Fruit fly (Drosophila melanogaster) whole organism, embryonic: ENCODE measurements around the gene BthD.

ENCODE experiments used
- CG10267 ChIP-seq: fragments of 200-800 bp; sonication (Bioruptor generic); optimal IDR thresholded peaks from 2 replicates; lab custom pipeline; 2018; ENCODE audit warnings: missing biosample characterization, mild to moderate bottlenecking, missing genetic modification characterization, moderate library complexity
- CG10979 ChIP-seq: fragments of 200-800 bp; sonication (Bioruptor generic); optimal IDR thresholded peaks from 2 replicates; lab custom pipeline; 2018; ENCODE audit warnings: missing biosample characterization, mild to moderate bottlenecking, missing genetic modification characterization, moderate library complexity
- CG11398 ChIP-seq: fragments of 200-800 bp; sonication (Bioruptor generic); optimal IDR thresholded peaks from 2 replicates; lab custom pipeline; 2016; ENCODE audit warnings: missing biosample characterization, missing genetic modification characterization
- CG12071 ChIP-seq: fragments of 200-800 bp; sonication (Bioruptor generic); optimal IDR thresholded peaks from 3 replicates; lab custom pipeline; 2018; ENCODE audit warnings: missing biosample characterization, mild to moderate bottlenecking, missing genetic modification characterization
- CG12155 ChIP-seq: fragments of 200-800 bp; sonication (Bioruptor generic); optimal IDR thresholded peaks from 3 replicates; lab custom pipeline; 2016; ENCODE audit warnings: missing biosample characterization, missing genetic modification characterization
- CG1233 ChIP-seq: fragments of 200-800 bp; sonication (Bioruptor generic); optimal IDR thresholded peaks from 4 replicates; lab custom pipeline; 2018; ENCODE audit warnings: missing biosample characterization, mild to moderate bottlenecking, missing genetic modification characterization
- CG12391 ChIP-seq: fragments of 200-800 bp; sonication (Bioruptor generic); optimal IDR thresholded peaks from 3 replicates; lab custom pipeline; 2018; ENCODE audit warnings: missing biosample characterization, mild to moderate bottlenecking, missing genetic modification characterization, moderate library complexity
- CG13287 ChIP-seq: fragments of 200-800 bp; sonication (Bioruptor generic); IDR thresholded peaks from 2 replicates; pipeline ENCODE4 v1.3.6; 2022; ENCODE audit warnings: missing biosample characterization, missing genetic modification characterization; ENCODE audit not compliant: partially characterized antibody
- CG13424 ChIP-seq: fragments of 200-800 bp; sonication (Bioruptor generic); optimal IDR thresholded peaks from 2 replicates; lab custom pipeline; 2019; ENCODE audit warnings: missing biosample characterization, mild to moderate bottlenecking, missing genetic modification characterization, moderate library complexity
- CG2120 ChIP-seq: fragments of 200-800 bp; sonication (Bioruptor generic); optimal IDR thresholded peaks from 3 replicates; lab custom pipeline; 2016; ENCODE audit warnings: missing biosample characterization, missing genetic modification characterization
- CG3407 ChIP-seq: fragments of 200-800 bp; sonication (Bioruptor generic); optimal IDR thresholded peaks from 2 replicates; lab custom pipeline; 2018; ENCODE audit warnings: missing biosample characterization, mild to moderate bottlenecking, missing genetic modification characterization
- CG5245 ChIP-seq: fragments of 200-800 bp; sonication (Bioruptor generic); optimal IDR thresholded peaks from 3 replicates; lab custom pipeline; 2016; ENCODE audit warnings: missing biosample characterization, missing genetic modification characterization
- CG6175 ChIP-seq: fragments of 200-800 bp; sonication (Bioruptor generic); IDR thresholded peaks from 3 replicates; pipeline ENCODE4 v1.3.6; 2022; ENCODE audit warnings: missing biosample characterization, missing genetic modification characterization
- CG6791 ChIP-seq: fragments of 200-800 bp; sonication (Bioruptor generic); IDR thresholded peaks from 3 replicates; pipeline ENCODE4 v1.3.6; 2022; ENCODE audit warnings: missing biosample characterization, missing genetic modification characterization; ENCODE audit not compliant: partially characterized antibody
- CG7357 ChIP-seq: fragments of 200-800 bp; sonication (Bioruptor generic); IDR thresholded peaks from 3 replicates; pipeline ENCODE4 v1.3.6; 2022; ENCODE audit warnings: missing biosample characterization, missing genetic modification characterization
- CkIIα-i1 ChIP-seq: fragments of 200-800 bp; sonication (Bioruptor generic); IDR thresholded peaks from 2 replicates; pipeline ENCODE4 v1.3.6; 2022; ENCODE audit warnings: missing biosample characterization, missing genetic modification characterization
- D ChIP-seq, 2 experiments: fragments of 200-800 bp in 1 of 2; fragments of >200 bp in 1 of 2; sonication (Bioruptor generic) in 1 of 2; optimal IDR thresholded peaks; 2 replicates in 1 of 2; 3 replicates in 1 of 2; lab custom pipeline; 2017; ENCODE audit warnings: mild to moderate bottlenecking in 1 of 2, missing biosample characterization in 1 of 2, missing genetic modification characterization in 1 of 2, missing genetic modification reagents in 1 of 2
- Dbx ChIP-seq: fragments of 200-800 bp; sonication (Bioruptor generic); IDR thresholded peaks from 3 replicates; pipeline ENCODE4 v1.3.6; 2022; ENCODE audit warnings: missing biosample characterization, missing genetic modification characterization
- Dip3 ChIP-seq: fragments of 200-800 bp; sonication (Bioruptor generic); optimal IDR thresholded peaks from 3 replicates; lab custom pipeline; 2016; ENCODE audit warnings: missing biosample characterization, missing genetic modification characterization
- H15 ChIP-seq: fragments of 200-800 bp; sonication (Bioruptor generic); IDR thresholded peaks from 3 replicates; pipeline ENCODE4 v1.3.6; 2022; ENCODE audit warnings: missing biosample characterization, missing genetic modification characterization
- Hr78 ChIP-seq, 2 experiments: fragments of 200-800 bp in 1 of 2; fragments of >200 bp in 1 of 2; sonication (Bioruptor generic) in 1 of 2; optimal IDR thresholded peaks; 2 replicates each; lab custom pipeline; 2017 to 2019; ENCODE audit warnings: missing biosample characterization in 2 of 2, missing genetic modification characterization in 2 of 2, mild to moderate bottlenecking in 1 of 2, moderate library complexity in 1 of 2
- Mad ChIP-seq: fragments of 200-800 bp; sonication (Bioruptor generic); optimal IDR thresholded peaks from 2 replicates; lab custom pipeline; 2016; ENCODE audit warnings: missing biosample characterization, missing genetic modification characterization
- NC2β ChIP-seq: fragments of 200-800 bp; sonication (Bioruptor generic); optimal IDR thresholded peaks from 2 replicates; lab custom pipeline; 2016; ENCODE audit warnings: missing biosample characterization, missing genetic modification characterization
- NfI ChIP-seq: fragments of 200-800 bp; sonication (Bioruptor generic); optimal IDR thresholded peaks from 3 replicates; lab custom pipeline; 2018; ENCODE audit warnings: missing biosample characterization, mild to moderate bottlenecking, missing genetic modification characterization, moderate library complexity
- PHDP ChIP-seq: fragments of 200-800 bp; sonication (Bioruptor generic); optimal IDR thresholded peaks from 3 replicates; lab custom pipeline; 2018; ENCODE audit warnings: missing biosample characterization, mild to moderate bottlenecking, missing genetic modification characterization, moderate library complexity
- Six4 ChIP-seq: fragments of 200-800 bp; sonication (Bioruptor generic); optimal IDR thresholded peaks from 2 replicates; lab custom pipeline; 2016; ENCODE audit warnings: missing biosample characterization, missing genetic modification characterization
- ap ChIP-seq: fragments of 200-800 bp; sonication (Bioruptor generic); IDR thresholded peaks from 2 replicates; pipeline ENCODE4 v1.3.6; 2022; ENCODE audit warnings: missing biosample characterization, missing genetic modification characterization
- bab2 ChIP-seq: fragments of 200-800 bp; sonication (Bioruptor generic); optimal IDR thresholded peaks from 2 replicates; lab custom pipeline; 2016; ENCODE audit warnings: missing biosample characterization, missing genetic modification characterization
- chm ChIP-seq: fragments of 200-800 bp; sonication (Bioruptor generic); IDR thresholded peaks from 2 replicates; pipeline ENCODE4 v1.3.6; 2022; ENCODE audit warnings: missing biosample characterization, missing genetic modification characterization
- ci ChIP-seq: fragments of 200-800 bp; sonication (Bioruptor generic); IDR thresholded peaks from 3 replicates; pipeline ENCODE4 v1.3.6; 2022; ENCODE audit warnings: missing biosample characterization, missing genetic modification characterization
- crp ChIP-seq, 2 experiments: fragments of 200-800 bp; sonication (Bioruptor generic); optimal IDR thresholded peaks; 2 replicates in 1 of 2; 3 replicates in 1 of 2; lab custom pipeline; 2017; ENCODE audit warnings: missing biosample characterization in 2 of 2, missing genetic modification characterization in 2 of 2, mild to moderate bottlenecking in 1 of 2, moderate library complexity in 1 of 2
- dm ChIP-seq: fragments of 200-800 bp; sonication (Bioruptor generic); optimal IDR thresholded peaks from 3 replicates; lab custom pipeline; 2016; ENCODE audit warnings: missing biosample characterization, missing genetic modification characterization
- fd102C ChIP-seq: fragments of 200-800 bp; sonication (Bioruptor generic); optimal IDR thresholded peaks from 2 replicates; lab custom pipeline; 2018; ENCODE audit warnings: missing biosample characterization, mild to moderate bottlenecking, missing genetic modification characterization, moderate library complexity
- gsb ChIP-seq: fragments of 200-800 bp; sonication (Bioruptor generic); IDR thresholded peaks from 2 replicates; pipeline ENCODE4 v1.3.6; 2022; ENCODE audit warnings: missing biosample characterization, missing genetic modification characterization
- ham ChIP-seq: fragments of 200-800 bp; sonication (Bioruptor generic); IDR thresholded peaks from 2 replicates; pipeline ENCODE4 v1.3.6; 2022; ENCODE audit warnings: missing biosample characterization, missing genetic modification characterization
- insv ChIP-seq, 2 experiments: fragments of 200-800 bp; sonication (Bioruptor generic); optimal IDR thresholded peaks; 3 replicates each; lab custom pipeline; 2016 to 2018; ENCODE audit warnings: missing biosample characterization in 2 of 2, missing genetic modification characterization in 2 of 2
- knrl ChIP-seq: fragments of 200-800 bp; sonication (Bioruptor generic); IDR thresholded peaks from 3 replicates; pipeline ENCODE4 v1.3.6; 2022; ENCODE audit warnings: missing biosample characterization, missing genetic modification characterization; ENCODE audit not compliant: partially characterized antibody
- lbe ChIP-seq: fragments of 200-800 bp; sonication (Bioruptor generic); optimal IDR thresholded peaks from 2 replicates; lab custom pipeline; 2016; ENCODE audit warnings: missing biosample characterization, mild to moderate bottlenecking, missing genetic modification characterization
- lmd ChIP-seq: fragments of 200-800 bp; sonication (Bioruptor generic); IDR thresholded peaks from 2 replicates; pipeline ENCODE4 v1.3.6; 2022; ENCODE audit warnings: missing biosample characterization, missing genetic modification characterization
- prd ChIP-seq, 3 experiments: fragments of >200 bp in 2 of 3; fragments of 200-800 bp in 1 of 3; sonication (Bioruptor generic) in 1 of 3; optimal IDR thresholded peaks in 2 of 3; IDR thresholded peaks in 1 of 3; 2 replicates in 2 of 3; 3 replicates in 1 of 3; pipeline versions ENCODE4 v1.3.6 to Lab custom; 2017 to 2022; ENCODE audit warnings: missing biosample characterization in 1 of 3, missing genetic modification characterization in 1 of 3
- ranshi ChIP-seq: fragments of 200-800 bp; sonication (Bioruptor generic); IDR thresholded peaks from 2 replicates; pipeline ENCODE4 v1.3.6; 2022; ENCODE audit warnings: missing biosample characterization, missing genetic modification characterization
- sc ChIP-seq, 3 experiments: fragments of >200 bp in 2 of 3; fragments of 200-800 bp in 1 of 3; sonication (Bioruptor generic) in 1 of 3; optimal IDR thresholded peaks; 2 replicates in 2 of 3; 3 replicates in 1 of 3; lab custom pipeline; 2017; ENCODE audit warnings: mild to moderate bottlenecking in 1 of 3, missing biosample characterization in 1 of 3, missing genetic modification characterization in 1 of 3, missing genetic modification reagents in 1 of 3
- sd ChIP-seq: fragments of 200-800 bp; sonication (Bioruptor generic); optimal IDR thresholded peaks from 3 replicates; lab custom pipeline; 2018; ENCODE audit warnings: missing biosample characterization, mild to moderate bottlenecking, missing genetic modification characterization, moderate library complexity
- sisA ChIP-seq: fragments of 200-800 bp; sonication (Bioruptor generic); IDR thresholded peaks from 2 replicates; pipeline ENCODE4 v1.3.6; 2022; ENCODE audit warnings: missing biosample characterization, missing genetic modification characterization
- ssp ChIP-seq: fragments of 200-800 bp; sonication (Bioruptor generic); IDR thresholded peaks from 2 replicates; pipeline ENCODE4 v1.3.6; 2022; ENCODE audit warnings: missing biosample characterization, missing genetic modification characterization
- twi ChIP-seq: fragments of 200-800 bp; optimal IDR thresholded peaks from 2 replicates; lab custom pipeline; 2019; ENCODE audit warnings: missing biosample characterization, mild to moderate bottlenecking, missing genetic modification characterization, moderate library complexity
- zen2 ChIP-seq: fragments of 200-800 bp; sonication (Bioruptor generic); IDR thresholded peaks from 3 replicates; pipeline ENCODE4 v1.3.6; 2022; ENCODE audit warnings: missing biosample characterization, missing genetic modification characterization; ENCODE audit not compliant: partially characterized antibody

Gene BthD

dm6 chrX:13641115-13641890 is 29.4 kb downstream of the BthD start (continued):
- TF ChIP-seq Dip3 (GFP tag; lab: Kevin White, UChicago) (peak; percentile 96), NfI (GFP tag; lab: Kevin White, UChicago) (peak; percentile 92), lbe (GFP tag; lab: Kevin White, UChicago) (no peak), CG6175 (GFP tag; lab: Robert Waterston, UW) (peak; percentile 91), Dbx (GFP tag; lab: Robert Waterston, UW) (peak; percentile 95), Six4 (GFP tag; lab: Kevin White, UChicago) (peak; percentile 88), gsb (peak; percentile 91), Hr78 (GFP tag; optimal IDR thresholded peaks at IDR 0.05; lab: Kevin White, UChicago) (peak in 1 of 2 experiments; percentile 63), CG11398 (GFP tag; lab: Kevin White, UChicago) (peak; percentile 94), CG7357 (GFP tag; lab: Robert Waterston, UW) (peak; percentile 88), CG13287 (GFP tag; lab: Robert Waterston, UW) (no peak), H15 (GFP tag; lab: Robert Waterston, UW) (peak; percentile 87), CG13424 (peak; percentile 93), D (optimal IDR thresholded peaks at IDR 0.05; lab: Kevin White, UChicago) (no peak), D (GFP tag; optimal IDR thresholded peaks at IDR 0.05; lab: Kevin White, UChicago) (peak; percentile 89), sc (optimal IDR thresholded peaks at IDR 0.05; lab: Kevin White, UChicago) (no peak), sc (GFP tag; optimal IDR thresholded peaks at IDR 0.05; lab: Kevin White, UChicago) (peak; percentile 76), chm (GFP tag; lab: Robert Waterston, UW) (peak; percentile 78), NC2β (GFP tag; lab: Kevin White, UChicago) (peak; percentile 92), insv (GFP tag; optimal IDR thresholded peaks at IDR 0.05; lab: Kevin White, UChicago) (peak in 1 of 2 experiments; percentile 47), crp (GFP tag; optimal IDR thresholded peaks at IDR 0.05; lab: Kevin White, UChicago) (peak in 1 of 2 experiments; percentile 53), ranshi (GFP tag; lab: Robert Waterston, UW) (peak; percentile 89), fd102C (GFP tag; lab: Kevin White, UChicago) (peak; percentile 58), CkIIα-i1 (0 out of 2 replicates have a peak, but pooled peaks have one; percentile 49), ap (GFP tag; lab: Robert Waterston, UW) (peak; percentile 90), Mad (peak; percentile 92), dm (GFP tag; lab: Kevin White, UChicago) (peak; percentile 90), CG10979 (tag; lab: Kevin White, UChicago) (peak; percentile 89), CG12071 (peak; percentile 85), CG5245 (GFP tag; lab: Kevin White, UChicago) (peak; percentile 84), sisA (GFP tag; lab: Robert Waterston, UW) (peak; percentile 92), CG1233 (GFP tag; lab: Kevin White, UChicago) (peak; percentile 94), ham (GFP tag; lab: Robert Waterston, UW) (peak; percentile 90), ssp (GFP tag; lab: Robert Waterston, UW) (peak; percentile 78), CG12391 (tag; lab: Kevin White, UChicago) (peak; percentile 92), twi (peak; percentile 73), sd (tag; lab: Kevin White, UChicago) (peak; percentile 81), CG2120 (peak; percentile 97), CG10267 (tag; lab: Kevin White, UChicago) (peak; percentile 82), lmd (GFP tag; lab: Robert Waterston, UW) (peak; percentile 96), CG12155 (GFP tag; lab: Kevin White, UChicago) (peak; percentile 91), bab2 (GFP tag; lab: Kevin White, UChicago) (peak; percentile 96), prd (optimal IDR thresholded peaks at IDR 0.05; lab: Kevin White, UChicago) (no peak), prd (GFP tag; IDR thresholded peaks at IDR 0.05; lab: Robert Waterston, UW) (peak; percentile 94), zen2 (GFP tag; lab: Robert Waterston, UW) (no peak), CG6791 (GFP tag; lab: Robert Waterston, UW) (no peak), ci (GFP tag; lab: Robert Waterston, UW) (peak; percentile 96), CG3407 (GFP tag; lab: Kevin White, UChicago) (peak; percentile 81), knrl (GFP tag; lab: Robert Waterston, UW) (no peak), PHDP (tag; lab: Kevin White, UChicago) (peak; percentile 92)
